Fruit fly (Drosophila melanogaster): ENCODE data around the gene CG3330.

The CG3330 gene

DNA sequence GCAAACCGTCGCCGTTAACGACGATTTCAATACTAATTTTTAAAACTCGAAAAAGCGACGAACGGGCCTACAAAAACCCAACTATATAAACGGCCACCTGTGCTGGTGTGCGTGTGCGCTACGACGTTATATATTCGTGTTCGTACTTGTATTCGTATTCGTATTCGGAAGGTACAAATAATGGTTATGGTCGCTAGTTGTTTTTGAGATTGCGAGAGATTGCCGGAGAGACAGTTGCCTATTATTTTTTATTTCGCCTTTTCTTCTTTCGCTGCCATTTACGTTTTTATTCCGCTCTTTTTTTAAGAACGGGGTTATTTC is 48.9 kb downstream of the CG3330 start (continued):
- TF ChIP-seq NFAT (GFP tag; IDR thresholded peaks at IDR 0.05), result no peak
- TF ChIP-seq Bdp1 (GFP tag; optimal IDR thresholded peaks at IDR 0.05), result no peak
- no peak for TF ChIP-seq Hr51 (GFP tag; optimal IDR thresholded peaks at IDR 0.05)
- TF ChIP-seq Hmr (GFP tag; optimal IDR thresholded peaks at IDR 0.05), result no peak
- no peak for TF ChIP-seq CG8478 (optimal IDR thresholded peaks at IDR 0.05)
- no peak for TF ChIP-seq CG9609 (GFP tag; optimal IDR thresholded peaks at IDR 0.05)
- TF ChIP-seq Opbp (GFP tag; IDR thresholded peaks at IDR 0.05; ENCODE audit: partially characterized antibody), result 0 out of 3 replicates have a peak, but pooled peaks have one; percentile 43
- no peak for TF ChIP-seq gce (GFP tag; IDR thresholded peaks at IDR 0.05)
- TF ChIP-seq sr (GFP tag; IDR thresholded peaks at IDR 0.05), result no peak
- no peak for TF ChIP-seq croc (GFP tag; conservative IDR thresholded peaks at IDR 0.05)
- TF ChIP-seq dmrt99B (tag; optimal IDR thresholded peaks at IDR 0.05), result no peak
- TF ChIP-seq caup (GFP tag; optimal IDR thresholded peaks at IDR 0.05; ENCODE audit: severe bottlenecking), result no peak
- 0 out of 2 replicates have a peak, but pooled peaks have one; percentile 44 for TF ChIP-seq nerfin-2 (GFP tag; IDR thresholded peaks at IDR 0.05; ENCODE audit: partially characterized antibody)
- no peak for TF ChIP-seq CG17829 (tag; optimal IDR thresholded peaks at IDR 0.05)
- TF ChIP-seq BEAF-32 (GFP tag; optimal IDR thresholded peaks at IDR 0.05), result peak; percentile 17
- TF ChIP-seq CG4707 (GFP tag; optimal IDR thresholded peaks at IDR 0.05), result no peak
- no peak for TF ChIP-seq NC2β (GFP tag; optimal IDR thresholded peaks at IDR 0.05)
- no peak for TF ChIP-seq CG2202 (tag; optimal IDR thresholded peaks at IDR 0.05)
- no peak for TF ChIP-seq Ets97D (GFP tag; optimal IDR thresholded peaks at IDR 0.05)
- TF ChIP-seq sqz (GFP tag; optimal IDR thresholded peaks at IDR 0.05), result no peak
- TF ChIP-seq Sox100B (GFP tag; optimal IDR thresholded peaks at IDR 0.05), result no peak
- TF ChIP-seq Sry-β (GFP tag; optimal IDR thresholded peaks at IDR 0.05), result no peak
- no peak for TF ChIP-seq HLHmδ (GFP tag; optimal IDR thresholded peaks at IDR 0.05)
- TF ChIP-seq trem (tag; optimal IDR thresholded peaks at IDR 0.05), result no peak

dm6 chr3R:27281022-27281810 is 49.5 kb downstream of the CG3330 start:
- peak; percentile 80 for TF ChIP-seq CG31388 (GFP tag; optimal IDR thresholded peaks at IDR 0.05)
- peak; percentile 96 for TF ChIP-seq ara (GFP tag; IDR thresholded peaks at IDR 0.05)
- TF ChIP-seq ATbp (GFP tag; optimal IDR thresholded peaks at IDR 0.05), result peak; percentile 95
- TF ChIP-seq sna (GFP tag; IDR thresholded peaks at IDR 0.05; ENCODE audit: partially characterized antibody), result no peak
- peak; percentile 92 for TF ChIP-seq CG4282 (GFP tag; optimal IDR thresholded peaks at IDR 0.05)
- TF ChIP-seq CG8290 (GFP tag; optimal IDR thresholded peaks at IDR 0.05), result peak; percentile 72
- peak in 1 of 2 experiments; percentile 100 for TF ChIP-seq CG8290 (tag; optimal IDR thresholded peaks at IDR 0.05)
- peak; percentile 94 for TF ChIP-seq pum (GFP tag; optimal IDR thresholded peaks at IDR 0.05)
- peak; percentile 90 for TF ChIP-seq CG7357 (GFP tag; IDR thresholded peaks at IDR 0.05)
- TF ChIP-seq jumu (GFP tag; optimal IDR thresholded peaks at IDR 0.05), result peak; percentile 95
- TF ChIP-seq run (tag; optimal IDR thresholded peaks at IDR 0.05), result peak; percentile 89
- peak; percentile 68 for TF ChIP-seq bigmax (GFP tag; optimal IDR thresholded peaks at IDR 0.05)
- TF ChIP-seq ttk (GFP tag; IDR thresholded peaks at IDR 0.05), result peak; percentile 95
- TF ChIP-seq tgo (GFP tag; IDR thresholded peaks at IDR 0.05), result peak; percentile 97
- TF ChIP-seq CG8944 (GFP tag; optimal IDR thresholded peaks at IDR 0.05), result peak; percentile 93
- TF ChIP-seq caup (GFP tag; optimal IDR thresholded peaks at IDR 0.05; ENCODE audit: severe bottlenecking), result peak; percentile 97
- peak; percentile 96 for TF ChIP-seq Awh (GFP tag; IDR thresholded peaks at IDR 0.05)
- peak; percentile 97 for TF ChIP-seq Antp (GFP tag; optimal IDR thresholded peaks at IDR 0.05)
- peak; percentile 95 for TF ChIP-seq her (GFP tag; optimal IDR thresholded peaks at IDR 0.05)
- peak; percentile 91 for TF ChIP-seq CG3407 (GFP tag; optimal IDR thresholded peaks at IDR 0.05)
- peak; percentile 39 for TF ChIP-seq stwl (tag; optimal IDR thresholded peaks at IDR 0.05)
- peak; percentile 84 for TF ChIP-seq Gsc (GFP tag; IDR thresholded peaks at IDR 0.05)
- TF ChIP-seq Bdp1 (GFP tag; optimal IDR thresholded peaks at IDR 0.05), result peak; percentile 89
- TF ChIP-seq sr (GFP tag; IDR thresholded peaks at IDR 0.05), result peak; percentile 90
- TF ChIP-seq mld (GFP tag; IDR thresholded peaks at IDR 0.05; ENCODE audit: partially characterized antibody), result no peak
- TF ChIP-seq lola (GFP tag; optimal IDR thresholded peaks at IDR 0.05), result peak in 1 of 3 experiments; percentile 78
- TF ChIP-seq Ptx1 (GFP tag; IDR thresholded peaks at IDR 0.05), result peak; percentile 97
- TF ChIP-seq Six4 (GFP tag; optimal IDR thresholded peaks at IDR 0.05), result peak; percentile 92
- TF ChIP-seq CG4707 (GFP tag; optimal IDR thresholded peaks at IDR 0.05), result peak; percentile 88

Data from whole organism, embryonic.